Worm (Caenorhabditis elegans): ENCODE results near the gene clp-7.

Gene clp-7

DNA sequence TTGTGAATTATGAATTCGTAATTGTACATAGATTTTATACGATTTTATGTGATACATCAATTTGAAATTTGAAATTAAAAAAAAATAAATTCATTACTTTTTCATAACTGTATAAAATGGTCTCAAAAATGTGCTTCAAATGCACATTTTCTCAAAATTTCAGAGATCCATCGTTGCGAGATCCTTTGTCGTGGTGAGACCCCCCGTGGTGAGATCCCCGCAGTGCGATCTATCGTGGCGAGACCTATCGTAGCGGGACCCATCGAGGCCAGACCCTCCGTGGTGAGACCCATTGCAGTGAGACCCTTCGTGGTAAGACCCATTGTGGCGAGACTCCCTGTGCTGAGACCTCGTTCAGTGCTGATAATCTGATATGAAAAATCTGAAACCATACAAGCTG is 13.7 kb upstream of the clp-7 start (continued):
- TF ChIP-seq daf-19 (GFP tag; conservative IDR thresholded peaks at IDR 0.05) (no peak), madf-9 (GFP tag; conservative IDR thresholded peaks at IDR 0.05) (no peak), spr-3 (GFP tag; optimal IDR thresholded peaks at IDR 0.05) (no peak), nhr-77 (tag; optimal IDR thresholded peaks at IDR 0.05) (no peak), Y48G9A.11 (GFP tag; IDR thresholded peaks at IDR 0.05) (no peak), nhr-111 (GFP tag; optimal IDR thresholded peaks at IDR 0.05) (no peak), zag-1 (tag; optimal IDR thresholded peaks at IDR 0.05) (no peak), dmd-9 (GFP tag; IDR thresholded peaks at IDR 0.05) (no peak), ZK337.2 (GFP tag; IDR thresholded peaks at IDR 0.05) (no peak), duxl-1 (tag; optimal IDR thresholded peaks at IDR 0.05; ENCODE audit: poor library complexity) (no peak), cey-2 (tag; optimal IDR thresholded peaks at IDR 0.05; ENCODE audit: borderline replicate concordance, insufficient read depth) (no peak), daf-8 (GFP tag; IDR thresholded peaks at IDR 0.05) (no peak), snpc-1.2 (GFP tag; IDR thresholded peaks at IDR 0.05) (no peak), dmd-8 (GFP tag; IDR thresholded peaks at IDR 0.05) (peak; percentile 13; the same call in 1 of the 2 replicates), nhr-28 (tag; optimal IDR thresholded peaks at IDR 0.05) (no peak), mxl-2 (GFP tag; conservative IDR thresholded peaks at IDR 0.05) (0 out of 2 replicates have a peak, but pooled peaks have one; percentile 8), ceh-62 (tag; optimal IDR thresholded peaks at IDR 0.05) (no peak), ceh-28 (tag; optimal IDR thresholded peaks at IDR 0.05) (no peak), hlh-11 (tag; optimal IDR thresholded peaks at IDR 0.05) (no peak), hmg-1.1 (GFP tag; IDR thresholded peaks at IDR 0.05) (no peak), saeg-2 (GFP tag; IDR thresholded peaks at IDR 0.05) (no peak), ceh-82 (tag; optimal IDR thresholded peaks at IDR 0.05) (no peak), dpl-1 (GFP tag; optimal IDR thresholded peaks at IDR 0.05) (no peak), ces-1 (GFP tag; optimal IDR thresholded peaks at IDR 0.05) (no peak), lsy-2 (tag; optimal IDR thresholded peaks at IDR 0.05) (no peak), nhr-42 (GFP tag; IDR thresholded peaks at IDR 0.05) (no peak), zip-2 (tag; optimal IDR thresholded peaks at IDR 0.05) (no peak), ZK546.5 (tag; optimal IDR thresholded peaks at IDR 0.05) (no peak), tra-1 (GFP tag; IDR thresholded peaks at IDR 0.05) (no peak), fos-1 (tag; optimal IDR thresholded peaks at IDR 0.05) (no peak), lin-13 (GFP tag; optimal IDR thresholded peaks at IDR 0.05) (peak; percentile 63), sdz-12 (GFP tag; optimal IDR thresholded peaks at IDR 0.05) (no peak), tag-97 (GFP tag; IDR thresholded peaks at IDR 0.05) (no peak), ztf-11 (tag; optimal IDR thresholded peaks at IDR 0.05) (no peak), T26A8.4 (GFP tag; IDR thresholded peaks at IDR 0.05) (0 out of 2 replicates have a peak, but pooled peaks have one; percentile 13), R02D3.7 (tag; optimal IDR thresholded peaks at IDR 0.05) (no peak), nhr-76 (tag; optimal IDR thresholded peaks at IDR 0.05) (no peak), ama-1 (optimal IDR thresholded peaks at IDR 0.05) (peak; percentile 10), zfp-2 (tag; optimal IDR thresholded peaks at IDR 0.05) (no peak), D1046.2 (GFP tag; IDR thresholded peaks at IDR 0.05) (no peak), skn-1 (tag; optimal IDR thresholded peaks at IDR 0.05) (no peak), rbr-2 (tag; optimal IDR thresholded peaks at IDR 0.05) (no peak), madf-5 (GFP tag; IDR thresholded peaks at IDR 0.05) (no peak), unc-130 (GFP tag; optimal IDR thresholded peaks at IDR 0.05) (no peak), nhr-11 (tag; optimal IDR thresholded peaks at IDR 0.05) (no peak), ceh-32 (tag; optimal IDR thresholded peaks at IDR 0.05; ENCODE audit: poor library complexity) (no peak), lin-39 (tag; optimal IDR thresholded peaks at IDR 0.05) (no peak), F37D6.2 (tag; optimal IDR thresholded peaks at IDR 0.05) (no peak), hlh-30 (tag; optimal IDR thresholded peaks at IDR 0.05; ENCODE audit: insufficient read depth) (no peak), lin-38 (GFP tag; IDR thresholded peaks at IDR 0.05) (no peak), Y105C5A.15 (GFP tag; IDR thresholded peaks at IDR 0.05) (0 out of 2 replicates have a peak, but pooled peaks have one; percentile 35), zip-11 (GFP tag; IDR thresholded peaks at IDR 0.05) (no peak), jun-1 (tag; optimal IDR thresholded peaks at IDR 0.05) (no peak)
